Worm (Caenorhabditis elegans): Measurements from ENCODE around the gene ZK688.1.

ZK688.1 gene

ce11 chrIII:7941417-7941816, 32.1 kb downstream of the ZK688.1 start, which contains the start of gene kle-2:
Gene kle-2 (plus strand): TSS chrIII:7941717.
- TF ChIP-seq sma-9 (GFP tag; optimal IDR thresholded peaks at IDR 0.05): no peak
- TF ChIP-seq sma-9 (tag; optimal IDR thresholded peaks at IDR 0.05): no peak
- TF ChIP-seq ztf-11 (tag; optimal IDR thresholded peaks at IDR 0.05): no peak
- no peak for TF ChIP-seq C34F6.9 (tag; optimal IDR thresholded peaks at IDR 0.05)
- no peak for TF ChIP-seq R02D3.7 (tag; optimal IDR thresholded peaks at IDR 0.05)
- no peak for TF ChIP-seq ama-1 (optimal IDR thresholded peaks at IDR 0.05)
- TF ChIP-seq elt-1 (tag; optimal IDR thresholded peaks at IDR 0.05): no peak
- no peak for TF ChIP-seq ceh-16 (tag; optimal IDR thresholded peaks at IDR 0.05)
- TF ChIP-seq nhr-11 (tag; optimal IDR thresholded peaks at IDR 0.05): no peak
- TF ChIP-seq F13H6.1 (tag; optimal IDR thresholded peaks at IDR 0.05): no peak
- TF ChIP-seq ztf-1 (GFP tag; conservative IDR thresholded peaks at IDR 0.05): no peak
- no peak for TF ChIP-seq ceh-82 (tag; optimal IDR thresholded peaks at IDR 0.05)
- TF ChIP-seq sem-4 (tag; optimal IDR thresholded peaks at IDR 0.05): no peak
- no peak for TF ChIP-seq alr-1 (tag; optimal IDR thresholded peaks at IDR 0.05)
- TF ChIP-seq unc-39 (tag; optimal IDR thresholded peaks at IDR 0.05): no peak

ce11 chrIII:7946968-7947491, 37.7 kb downstream of the ZK688.1 start, which contains the start of gene gsto-1:
Gene gsto-1 (minus strand): TSS chrIII:7947018.
- peak; percentile 8 for TF ChIP-seq crh-2 (tag; optimal IDR thresholded peaks at IDR 0.05)
- TF ChIP-seq lsy-2 (tag; optimal IDR thresholded peaks at IDR 0.05): no peak
- peak; percentile 31 for TF ChIP-seq nhr-129 (tag; optimal IDR thresholded peaks at IDR 0.05)
- no peak for TF ChIP-seq ama-1 (optimal IDR thresholded peaks at IDR 0.05)
- TF ChIP-seq fos-1 (tag; optimal IDR thresholded peaks at IDR 0.05): peak; percentile 26
- no peak for TF ChIP-seq blmp-1 (tag; optimal IDR thresholded peaks at IDR 0.05; ENCODE audit: insufficient read depth)
- TF ChIP-seq egl-27 (tag; optimal IDR thresholded peaks at IDR 0.05): no peak
- TF ChIP-seq peb-1 (tag; optimal IDR thresholded peaks at IDR 0.05): no peak
- TF ChIP-seq mab-5 (tag; optimal IDR thresholded peaks at IDR 0.05): no peak
- no peak for TF ChIP-seq zag-1 (tag; optimal IDR thresholded peaks at IDR 0.05)
- peak; percentile 6 for TF ChIP-seq gmeb-1 (tag; optimal IDR thresholded peaks at IDR 0.05)
- no peak for TF ChIP-seq lin-11 (tag; optimal IDR thresholded peaks at IDR 0.05)

ce11 chrIII:7947677-7948076, 38.3 kb downstream of the ZK688.1 start:
- TF ChIP-seq lin-11 (tag; optimal IDR thresholded peaks at IDR 0.05) (no peak), unc-62 (GFP tag; optimal IDR thresholded peaks at IDR 0.05) (no peak), ztf-1 (GFP tag; conservative IDR thresholded peaks at IDR 0.05) (no peak), unc-39 (tag; optimal IDR thresholded peaks at IDR 0.05) (no peak), nhr-11 (tag; optimal IDR thresholded peaks at IDR 0.05) (no peak), mbf-1 (tag; optimal IDR thresholded peaks at IDR 0.05) (no peak), nhr-77 (tag; optimal IDR thresholded peaks at IDR 0.05) (no peak)

ce11 chrIII:7948802-7949201, 39.4 kb downstream of the ZK688.1 start, which contains the start of gene col-90:
Gene col-90 (plus strand): TSS chrIII:7948838.
- no peak for TF ChIP-seq nhr-10 (tag; optimal IDR thresholded peaks at IDR 0.05)
- TF ChIP-seq ama-1 (optimal IDR thresholded peaks at IDR 0.05): peak; percentile 59
- no peak for TF ChIP-seq R02D3.7 (tag; optimal IDR thresholded peaks at IDR 0.05)
- TF ChIP-seq sem-4 (tag; optimal IDR thresholded peaks at IDR 0.05): no peak

- TF ChIP-seq mab-5 (tag; optimal IDR thresholded peaks at IDR 0.05): no peak
- TF ChIP-seq ama-1 (optimal IDR thresholded peaks at IDR 0.05): peak; percentile 76
Measured at ce11 chrIII:7950447-7950846, 41.1 kb downstream of the ZK688.1 start.

- TF ChIP-seq R02D3.7 (tag; optimal IDR thresholded peaks at IDR 0.05): no peak
- TF ChIP-seq mab-5 (tag; optimal IDR thresholded peaks at IDR 0.05): no peak
- TF ChIP-seq lin-39 (tag; optimal IDR thresholded peaks at IDR 0.05): no peak
- peak; percentile 83 for TF ChIP-seq unc-55 (GFP tag; optimal IDR thresholded peaks at IDR 0.05)
- no peak for TF ChIP-seq sma-9 (GFP tag; optimal IDR thresholded peaks at IDR 0.05)
- TF ChIP-seq sma-9 (tag; optimal IDR thresholded peaks at IDR 0.05): no peak
- TF ChIP-seq lin-11 (tag; optimal IDR thresholded peaks at IDR 0.05): no peak
- TF ChIP-seq crh-2 (tag; optimal IDR thresholded peaks at IDR 0.05): peak; percentile 87
- TF ChIP-seq lin-13 (GFP tag; optimal IDR thresholded peaks at IDR 0.05): no peak
- no peak for TF ChIP-seq Y55F3AM.14 (GFP tag; optimal IDR thresholded peaks at IDR 0.05)
- TF ChIP-seq egl-27 (tag; optimal IDR thresholded peaks at IDR 0.05): no peak
- no peak for TF ChIP-seq blmp-1 (tag; optimal IDR thresholded peaks at IDR 0.05; ENCODE audit: insufficient read depth)
- TF ChIP-seq nhr-12 (tag; optimal IDR thresholded peaks at IDR 0.05): no peak
- no peak for TF ChIP-seq elt-3 (tag; optimal IDR thresholded peaks at IDR 0.05)
- no peak for TF ChIP-seq unc-39 (tag; optimal IDR thresholded peaks at IDR 0.05)
- TF ChIP-seq F13H6.1 (tag; optimal IDR thresholded peaks at IDR 0.05): peak; percentile 15
- TF ChIP-seq ZK546.5 (tag; optimal IDR thresholded peaks at IDR 0.05): no peak
- no peak for TF ChIP-seq nhr-237 (tag; optimal IDR thresholded peaks at IDR 0.05)
- TF ChIP-seq gmeb-1 (tag; optimal IDR thresholded peaks at IDR 0.05): peak; percentile 60
- no peak for TF ChIP-seq zag-1 (tag; optimal IDR thresholded peaks at IDR 0.05)
- TF ChIP-seq nhr-21 (tag; optimal IDR thresholded peaks at IDR 0.05): no peak
- no peak for TF ChIP-seq mdl-1 (tag; optimal IDR thresholded peaks at IDR 0.05)
- TF ChIP-seq ama-1 (optimal IDR thresholded peaks at IDR 0.05): no peak
- TF ChIP-seq skn-1 (tag; optimal IDR thresholded peaks at IDR 0.05): no peak
- TF ChIP-seq nhr-129 (tag; optimal IDR thresholded peaks at IDR 0.05): peak; percentile 6
Measured at ce11 chrIII:7952077-7952765, 42.9 kb downstream of the ZK688.1 start, which contains the start of gene C29E4.15. Gene C29E4.15 (plus strand): TSS chrIII:7952623.

Data from whole organism, L2 larva.